Fruit fly (Drosophila melanogaster): Measurements from ENCODE around the gene CG7166.

CG7166 gene

DNA sequence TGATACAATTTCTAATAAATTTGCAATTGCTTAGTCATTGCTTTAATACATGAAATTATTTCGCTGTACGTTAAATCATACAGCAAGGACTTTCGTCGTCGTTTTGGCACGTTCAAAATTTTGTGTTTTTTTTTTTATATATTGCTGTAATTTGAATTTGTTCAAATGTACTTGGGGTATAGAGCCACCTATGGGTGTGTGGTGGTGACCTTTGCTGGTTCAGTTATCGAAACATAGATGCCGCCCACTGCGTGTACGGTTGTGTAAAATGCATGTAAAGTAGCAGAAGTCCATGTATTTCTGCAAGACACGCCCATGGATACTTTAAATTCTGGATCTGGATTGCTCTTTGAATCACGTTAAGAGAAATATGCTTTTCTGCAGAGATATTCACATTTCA lies 21.2 kb downstream of the CG7166 start (continued):
- TF ChIP-seq CG2120 (GFP tag; optimal IDR thresholded peaks at IDR 0.05) (peak; percentile 64), Gug (GFP tag; IDR thresholded peaks at IDR 0.05) (peak; percentile 59; the same call in 2 of the 4 replicates), CG8089 (GFP tag; optimal IDR thresholded peaks at IDR 0.05) (peak; percentile 79), CG13123 (GFP tag; optimal IDR thresholded peaks at IDR 0.05) (no peak), CG6254 (GFP tag; optimal IDR thresholded peaks at IDR 0.05) (no peak), fd3F (GFP tag; optimal IDR thresholded peaks at IDR 0.05) (peak; percentile 18), lov (optimal IDR thresholded peaks at IDR 0.05) (no peak), lov (GFP tag; IDR thresholded peaks at IDR 0.05) (no peak), CG10959 (GFP tag; IDR thresholded peaks at IDR 0.05) (peak; percentile 64), CG31388 (GFP tag; optimal IDR thresholded peaks at IDR 0.05) (peak; percentile 16), CG14965 (GFP tag; optimal IDR thresholded peaks at IDR 0.05; ENCODE audit: borderline replicate concordance) (peak; percentile 39), odd (GFP tag; optimal IDR thresholded peaks at IDR 0.05) (no peak), CG5245 (GFP tag; optimal IDR thresholded peaks at IDR 0.05) (peak; percentile 75), oc (tag; optimal IDR thresholded peaks at IDR 0.05) (no peak), nmo (GFP tag; optimal IDR thresholded peaks at IDR 0.05) (no peak), CG4820 (GFP tag; optimal IDR thresholded peaks at IDR 0.05) (peak; percentile 52), Xrp1 (GFP tag; IDR thresholded peaks at IDR 0.05) (peak; percentile 37; the same call in 1 of the 2 replicates), chm (GFP tag; IDR thresholded peaks at IDR 0.05) (no peak; the same call in 1 of the 2 replicates), CG3726 (GFP tag; IDR thresholded peaks at IDR 0.05) (peak; percentile 18; the same call in 1 of the 3 replicates), hth (optimal IDR thresholded peaks at IDR 0.05) (no peak), CG12236 (GFP tag; optimal IDR thresholded peaks at IDR 0.05) (peak; percentile 2), CG14860 (GFP tag; IDR thresholded peaks at IDR 0.05; ENCODE audit: partially characterized antibody) (no peak), Jarid2 (GFP tag; optimal IDR thresholded peaks at IDR 0.05) (peak; percentile 72), luna (GFP tag; optimal IDR thresholded peaks at IDR 0.05) (peak; percentile 60), CG30431 (GFP tag; optimal IDR thresholded peaks at IDR 0.05) (peak; percentile 21), Stat92E (GFP tag; optimal IDR thresholded peaks at IDR 0.05) (peak in 1 of 3 experiments; percentile 18), CG8944 (GFP tag; optimal IDR thresholded peaks at IDR 0.05) (peak; percentile 72), sqz (GFP tag; optimal IDR thresholded peaks at IDR 0.05) (peak; percentile 66), Adf1 (GFP tag; IDR thresholded peaks at IDR 0.05) (peak; percentile 30; the same call in 1 of the 2 replicates), ase (GFP tag; IDR thresholded peaks at IDR 0.05) (peak; percentile 79), Ets97D (GFP tag; optimal IDR thresholded peaks at IDR 0.05) (peak; percentile 31), Six4 (GFP tag; optimal IDR thresholded peaks at IDR 0.05) (peak; percentile 26), so (GFP tag; IDR thresholded peaks at IDR 0.05) (no peak), grn (GFP tag; optimal IDR thresholded peaks at IDR 0.05) (no peak), wor (GFP tag; IDR thresholded peaks at IDR 0.05) (0 out of 2 replicates have a peak, but pooled peaks have one; percentile 17), HmgD (GFP tag; optimal IDR thresholded peaks at IDR 0.05) (peak; percentile 94), CG12744 (GFP tag; optimal IDR thresholded peaks at IDR 0.05) (peak; percentile 67), Rx (GFP tag; IDR thresholded peaks at IDR 0.05) (peak; percentile 44), CG18619 (GFP tag; optimal IDR thresholded peaks at IDR 0.05) (peak; percentile 4), ci (GFP tag; IDR thresholded peaks at IDR 0.05) (peak; percentile 83), Lhr (GFP tag; optimal IDR thresholded peaks at IDR 0.05) (peak; percentile 87), CG15269 (tag; optimal IDR thresholded peaks at IDR 0.05) (no peak), org-1 (GFP tag; optimal IDR thresholded peaks at IDR 0.05) (no peak), Antp (GFP tag; optimal IDR thresholded peaks at IDR 0.05) (peak; percentile 69), CG1529 (GFP tag; optimal IDR thresholded peaks at IDR 0.05) (no peak), CG10209 (GFP tag; optimal IDR thresholded peaks at IDR 0.05) (peak; percentile 16), maf-S (GFP tag; optimal IDR thresholded peaks at IDR 0.05) (peak; percentile 50), Atf3 (GFP tag; optimal IDR thresholded peaks at IDR 0.05) (peak; percentile 46), CG2889 (GFP tag; IDR thresholded peaks at IDR 0.05) (0 out of 3 replicates have a peak, but pooled peaks have one; percentile 12), Xbp1 (GFP tag; optimal IDR thresholded peaks at IDR 0.05) (peak; percentile 84), CG6791 (GFP tag; IDR thresholded peaks at IDR 0.05; ENCODE audit: partially characterized antibody) (peak; percentile 77)

Data from whole organism, embryonic.